Fruit fly (Drosophila melanogaster): Measurements from ENCODE around the gene Cks85A.

The Cks85A gene

dm6 chr3R:8731597-8732263, 13.5 kb upstream of the Cks85A start, which contains the start of the genes M1BP and CG8202 (continued):
- TF ChIP-seq dl (GFP tag; optimal IDR thresholded peaks at IDR 0.05; ENCODE audit: insufficient read depth in 1 of 2, partially characterized antibody in 2 of 2) = no peak
- no peak for TF ChIP-seq Hr78 (GFP tag; optimal IDR thresholded peaks at IDR 0.05)
- peak; percentile 59 for TF ChIP-seq ey (GFP tag; optimal IDR thresholded peaks at IDR 0.05)

dm6 chr3R:8729542-8729941, 11.3 kb upstream of the Cks85A start, which contains the start of gene ranshi:
TSS of gene ranshi (minus strand) at chr3R:8729693.
- TF ChIP-seq Rel (GFP tag; optimal IDR thresholded peaks at IDR 0.05) = no peak
- no peak for TF ChIP-seq Rel (tag; optimal IDR thresholded peaks at IDR 0.05)
- TF ChIP-seq Dif (GFP tag; optimal IDR thresholded peaks at IDR 0.05; ENCODE audit: partially characterized antibody) = no peak
- no peak for TF ChIP-seq CG9705 (GFP tag; optimal IDR thresholded peaks at IDR 0.05)
- TF ChIP-seq dsf (GFP tag; optimal IDR thresholded peaks at IDR 0.05; ENCODE audit: borderline replicate concordance) = no peak
- TF ChIP-seq Vsx2 (GFP tag; optimal IDR thresholded peaks at IDR 0.05; ENCODE audit: partially characterized antibody) = no peak
- no peak for TF ChIP-seq GATAd (GFP tag; optimal IDR thresholded peaks at IDR 0.05)
- no peak for TF ChIP-seq dmrt93B (GFP tag; optimal IDR thresholded peaks at IDR 0.05)
- TF ChIP-seq N (GFP tag; optimal IDR thresholded peaks at IDR 0.05) = no peak
- TF ChIP-seq Mio (GFP tag; optimal IDR thresholded peaks at IDR 0.05) = no peak
- no peak for TF ChIP-seq OdsH (GFP tag; optimal IDR thresholded peaks at IDR 0.05)
- no peak for TF ChIP-seq fru (GFP tag; optimal IDR thresholded peaks at IDR 0.05)
- no peak for TF ChIP-seq sage (GFP tag; optimal IDR thresholded peaks at IDR 0.05)
- no peak for TF ChIP-seq Hr78 (GFP tag; optimal IDR thresholded peaks at IDR 0.05)
- no peak for TF ChIP-seq foxo (GFP tag; optimal IDR thresholded peaks at IDR 0.05)
- TF ChIP-seq HLH106 (tag; optimal IDR thresholded peaks at IDR 0.05) = no peak
- no peak for TF ChIP-seq psq (GFP tag; optimal IDR thresholded peaks at IDR 0.05)
- TF ChIP-seq rgr (GFP tag; optimal IDR thresholded peaks at IDR 0.05) = no peak

dm6 chr3R:8726632-8727031, 8.4 kb upstream of the Cks85A start, which contains the start of gene CG8159:
TSS of gene CG8159 (plus strand) at chr3R:8726854.
- TF ChIP-seq ey (GFP tag; optimal IDR thresholded peaks at IDR 0.05) (peak; percentile 18), OdsH (GFP tag; optimal IDR thresholded peaks at IDR 0.05) (peak; percentile 1), Dfd (GFP tag; optimal IDR thresholded peaks at IDR 0.05) (no peak), Hr83 (GFP tag; optimal IDR thresholded peaks at IDR 0.05; ENCODE audit: poor library complexity, severe bottlenecking) (peak; percentile 79), Rel (GFP tag; optimal IDR thresholded peaks at IDR 0.05) (no peak), Rel (tag; optimal IDR thresholded peaks at IDR 0.05) (peak; percentile 97)

dm6 chr3R:8725179-8725578, 6.9 kb upstream of the Cks85A start, which contains the start of gene ouib:
TSS of gene ouib (plus strand) at chr3R:8725479.
- no peak for TF ChIP-seq foxo (GFP tag; optimal IDR thresholded peaks at IDR 0.05)
- no peak for TF ChIP-seq br (GFP tag; optimal IDR thresholded peaks at IDR 0.05)
- TF ChIP-seq CrebA (GFP tag; optimal IDR thresholded peaks at IDR 0.05; ENCODE audit: borderline replicate concordance) = no peak
- no peak for TF ChIP-seq fru (GFP tag; optimal IDR thresholded peaks at IDR 0.05)
- TF ChIP-seq Hr83 (GFP tag; optimal IDR thresholded peaks at IDR 0.05; ENCODE audit: poor library complexity, severe bottlenecking) = no peak
- no peak for TF ChIP-seq CG32264 (GFP tag; optimal IDR thresholded peaks at IDR 0.05)
- TF ChIP-seq Hnf4 (GFP tag; optimal IDR thresholded peaks at IDR 0.05) = no peak

dm6 chr3R:8722962-8723548, 4.8 kb upstream of the Cks85A start, which contains the start of gene nom:
TSS of gene nom (plus strand) at chr3R:8723174.
- TF ChIP-seq Dfd (GFP tag; optimal IDR thresholded peaks at IDR 0.05) (no peak), Rel (GFP tag; optimal IDR thresholded peaks at IDR 0.05) (no peak), Rel (tag; optimal IDR thresholded peaks at IDR 0.05) (peak; percentile 77), br (GFP tag; optimal IDR thresholded peaks at IDR 0.05) (no peak)

dm6 chr3R:8721071-8721470, 2.8 kb upstream of the Cks85A start, which contains the start of gene CG8136:
TSS of gene CG8136 (plus strand) at chr3R:8721371.
- TF ChIP-seq N (GFP tag; optimal IDR thresholded peaks at IDR 0.05) = no peak
- no peak for TF ChIP-seq Dif (GFP tag; optimal IDR thresholded peaks at IDR 0.05; ENCODE audit: partially characterized antibody)
- TF ChIP-seq Rel (GFP tag; optimal IDR thresholded peaks at IDR 0.05) = no peak
- TF ChIP-seq Rel (tag; optimal IDR thresholded peaks at IDR 0.05) = no peak
- no peak for TF ChIP-seq HLH106 (tag; optimal IDR thresholded peaks at IDR 0.05)
- no peak for TF ChIP-seq h (GFP tag; optimal IDR thresholded peaks at IDR 0.05)
- TF ChIP-seq CrebA (GFP tag; optimal IDR thresholded peaks at IDR 0.05; ENCODE audit: borderline replicate concordance) = no peak
- no peak for TF ChIP-seq Jra (GFP tag; optimal IDR thresholded peaks at IDR 0.05)
- no peak for TF ChIP-seq Myc (optimal IDR thresholded peaks at IDR 0.05)
- TF ChIP-seq Hnf4 (GFP tag; optimal IDR thresholded peaks at IDR 0.05) = no peak
- no peak for TF ChIP-seq GATAd (GFP tag; optimal IDR thresholded peaks at IDR 0.05)
- no peak for TF ChIP-seq jim (GFP tag; optimal IDR thresholded peaks at IDR 0.05)
- TF ChIP-seq rgr (GFP tag; optimal IDR thresholded peaks at IDR 0.05) = no peak
- no peak for TF ChIP-seq br (GFP tag; optimal IDR thresholded peaks at IDR 0.05)
- no peak for TF ChIP-seq Dfd (GFP tag; optimal IDR thresholded peaks at IDR 0.05)
- TF ChIP-seq pan (optimal IDR thresholded peaks at IDR 0.05) = no peak
- no peak for TF ChIP-seq Hr78 (GFP tag; optimal IDR thresholded peaks at IDR 0.05)
